Fruit fly (Drosophila melanogaster) whole organism, pupa: ENCODE data around the gene crb.

Experiments
- CG12605 ChIP-seq: fragments of 200-800 bp; sonication (Bioruptor generic); IDR thresholded peaks from 2 replicates; pipeline ENCODE4 v1.3.6; 2022; ENCODE audit warnings: missing biosample characterization, missing genetic modification characterization
- CG13204 ChIP-seq: fragments of 200-800 bp; sonication (Bioruptor generic); optimal IDR thresholded peaks from 2 replicates; lab custom pipeline; 2018; ENCODE audit warnings: missing biosample characterization, mild to moderate bottlenecking, missing genetic modification characterization, moderate library complexity
- CG14655 ChIP-seq: fragments of 200-800 bp; sonication (Bioruptor generic); optimal IDR thresholded peaks from 3 replicates; lab custom pipeline; 2017; ENCODE audit warnings: mild to moderate bottlenecking, missing biosample characterization, missing genetic modification reagents, missing genetic modification characterization
- CG17806 ChIP-seq: fragments of 200-800 bp; sonication (Bioruptor generic); optimal IDR thresholded peaks from 2 replicates; lab custom pipeline; 2018; ENCODE audit warnings: missing biosample characterization, mild to moderate bottlenecking, missing genetic modification characterization, moderate library complexity
- CG32121 ChIP-seq: fragments of 200-800 bp; sonication (Bioruptor generic); IDR thresholded peaks from 2 replicates; pipeline ENCODE4 v1.3.6; 2022; ENCODE audit warnings: missing biosample characterization, missing genetic modification characterization
- CG4496 ChIP-seq: fragments of 200-800 bp; sonication (Bioruptor generic); IDR thresholded peaks from 3 replicates; pipeline ENCODE4 v1.3.6; 2022; ENCODE audit warnings: missing biosample characterization, missing genetic modification characterization
- CG9948 ChIP-seq: fragments of 200-800 bp; sonication (Bioruptor generic); optimal IDR thresholded peaks from 2 replicates; lab custom pipeline; 2018; ENCODE audit warnings: missing biosample characterization, mild to moderate bottlenecking, missing genetic modification characterization, moderate library complexity
- D1 ChIP-seq: fragments of 200-800 bp; sonication (Bioruptor generic); optimal IDR thresholded peaks from 2 replicates; lab custom pipeline; 2018; ENCODE audit warnings: missing biosample characterization, mild to moderate bottlenecking, missing genetic modification characterization, moderate library complexity
- EcR ChIP-seq: fragments of 200-800 bp; sonication (Bioruptor generic); optimal IDR thresholded peaks from 3 replicates; lab custom pipeline; 2019; ENCODE audit warnings: missing biosample characterization, missing genetic modification characterization, mild to moderate bottlenecking, moderate library complexity, missing genetic modification reagents
- Pif1A ChIP-seq: fragments of 200-800 bp; sonication (Bioruptor generic); optimal IDR thresholded peaks from 3 replicates; lab custom pipeline; 2016; ENCODE audit warnings: missing biosample characterization, missing genetic modification characterization
- Pif1B ChIP-seq: fragments of 200-800 bp; sonication (Bioruptor generic); optimal IDR thresholded peaks from 3 replicates; lab custom pipeline; 2016; ENCODE audit warnings: missing biosample characterization, missing genetic modification characterization
- Snoo ChIP-seq: fragments of 200-800 bp; sonication (Bioruptor generic); optimal IDR thresholded peaks from 3 replicates; lab custom pipeline; 2017; ENCODE audit warnings: missing biosample characterization, mild to moderate bottlenecking, missing genetic modification characterization, inconsistent platforms
- fd96Ca ChIP-seq: fragments of 200-800 bp; sonication (Bioruptor generic); IDR thresholded peaks from 3 replicates; pipeline ENCODE4 v1.3.6; 2022; ENCODE audit warnings: missing biosample characterization, missing genetic modification characterization
- rn ChIP-seq: fragments of 200-800 bp; sonication (Bioruptor generic); IDR thresholded peaks from 2 replicates; pipeline ENCODE4 v1.3.6; 2022; ENCODE audit warnings: missing biosample characterization, missing genetic modification characterization

Gene crb

DNA sequence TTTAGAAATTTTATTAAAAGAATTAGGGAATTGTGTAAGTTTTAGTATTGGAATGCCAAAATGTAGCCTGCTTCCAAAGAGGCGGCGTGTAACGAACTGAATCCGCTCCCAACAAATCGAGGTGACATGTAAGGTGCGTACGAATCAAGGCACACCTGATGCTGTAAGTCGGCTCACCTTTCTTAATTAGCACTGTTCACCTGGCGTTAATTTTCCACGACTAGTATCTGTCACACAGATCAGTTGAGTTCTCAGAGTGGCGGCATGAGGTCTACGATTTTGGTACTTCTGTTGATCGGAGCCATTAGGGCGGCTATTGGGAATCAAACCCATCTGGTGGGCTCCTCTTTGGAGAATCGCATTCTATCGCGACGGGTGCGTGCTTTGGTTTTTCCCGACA, 66.7 kb downstream of the crb start, which contains the start of the genes CG5762 and CG33339:
TSS of gene CG5762 (minus strand) at position 101 of the 400 bp plus-strand sequence.
TSS of gene CG33339 (plus strand) at position 265 of the 400 bp plus-strand sequence.
- TF ChIP-seq CG17806 (no peak), fd96Ca (GFP tag; lab: Robert Waterston, UW) (no peak), CG13204 (GFP tag; lab: Kevin White, UChicago) (no peak), CG14655 (GFP tag; lab: Kevin White, UChicago) (no peak), Pif1A (no peak), Snoo (tag; lab: Kevin White, UChicago) (no peak), CG32121 (GFP tag; lab: Robert Waterston, UW) (no peak), D1 (no peak), EcR (GFP tag; lab: Kevin White, UChicago) (no peak), CG9948 (tag; lab: Kevin White, UChicago) (no peak), Pif1B (GFP tag; lab: Kevin White, UChicago) (no peak)

DNA sequence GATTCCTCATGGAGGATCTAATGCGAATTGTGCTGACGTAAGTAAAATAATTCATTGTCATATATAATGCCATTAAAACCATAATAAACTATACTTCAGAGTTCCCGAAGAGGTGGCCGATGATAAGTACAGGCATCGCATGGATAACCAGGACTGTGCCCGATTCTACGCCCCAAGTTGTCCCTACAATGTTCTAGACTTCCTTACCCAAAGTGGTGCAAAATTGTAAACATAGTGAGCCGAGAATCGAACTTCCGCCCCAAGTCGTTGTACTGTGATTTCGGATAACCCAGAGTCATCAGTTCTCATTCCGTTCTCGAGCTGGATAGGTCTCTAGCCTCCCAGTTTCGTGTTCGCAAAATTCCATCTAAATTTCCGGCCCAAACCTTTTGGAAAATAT, 68.0 kb downstream of the crb start, which contains the start of gene CG33340:
TSS of gene CG33340 (plus strand) at position 301 of the 400 bp plus-strand sequence.
- TF ChIP-seq EcR (GFP tag; lab: Kevin White, UChicago) = no peak
- no peak for TF ChIP-seq CG4496 (GFP tag; lab: Robert Waterston, UW)
- TF ChIP-seq Snoo (tag; lab: Kevin White, UChicago) = no peak
- no peak for TF ChIP-seq rn (GFP tag; lab: Robert Waterston, UW)
- TF ChIP-seq fd96Ca (GFP tag; lab: Robert Waterston, UW) = no peak
- no peak for TF ChIP-seq CG12605 (GFP tag; lab: Robert Waterston, UW)
- TF ChIP-seq CG14655 (GFP tag; lab: Kevin White, UChicago) = no peak
